Worm (Caenorhabditis elegans): ENCODE data around the gene Y68A4A.10.

- TF ChIP-seq ceh-13 (GFP tag; optimal IDR thresholded peaks at IDR 0.05), result no peak
- TF ChIP-seq hnd-1 (tag; optimal IDR thresholded peaks at IDR 0.05), result no peak
- TF ChIP-seq ama-1 (optimal IDR thresholded peaks at IDR 0.05), result no peak
- TF ChIP-seq hmg-4 (GFP tag; optimal IDR thresholded peaks at IDR 0.05), result no peak
- no peak for TF ChIP-seq B0310.2 (tag; optimal IDR thresholded peaks at IDR 0.05)
- TF ChIP-seq scrt-1 (GFP tag; IDR thresholded peaks at IDR 0.05), result no peak
- TF ChIP-seq flt-1 (GFP tag; IDR thresholded peaks at IDR 0.05), result no peak
- no peak for TF ChIP-seq tbx-11 (GFP tag; IDR thresholded peaks at IDR 0.05)
- TF ChIP-seq sea-1 (GFP tag; conservative IDR thresholded peaks at IDR 0.05), result no peak
- no peak for TF ChIP-seq ets-7 (tag; optimal IDR thresholded peaks at IDR 0.05)
- no peak for TF ChIP-seq tra-4 (tag; optimal IDR thresholded peaks at IDR 0.05)
These were observed 10.2 kb downstream of the Y68A4A.10 start, which contains the start of gene srh-236 for ce11 chrV:17211989-17212731.

Measured in whole organism, early embryonic.